Fruit fly (Drosophila melanogaster): ENCODE measurements around the gene CG1907.

Gene CG1907

DNA sequence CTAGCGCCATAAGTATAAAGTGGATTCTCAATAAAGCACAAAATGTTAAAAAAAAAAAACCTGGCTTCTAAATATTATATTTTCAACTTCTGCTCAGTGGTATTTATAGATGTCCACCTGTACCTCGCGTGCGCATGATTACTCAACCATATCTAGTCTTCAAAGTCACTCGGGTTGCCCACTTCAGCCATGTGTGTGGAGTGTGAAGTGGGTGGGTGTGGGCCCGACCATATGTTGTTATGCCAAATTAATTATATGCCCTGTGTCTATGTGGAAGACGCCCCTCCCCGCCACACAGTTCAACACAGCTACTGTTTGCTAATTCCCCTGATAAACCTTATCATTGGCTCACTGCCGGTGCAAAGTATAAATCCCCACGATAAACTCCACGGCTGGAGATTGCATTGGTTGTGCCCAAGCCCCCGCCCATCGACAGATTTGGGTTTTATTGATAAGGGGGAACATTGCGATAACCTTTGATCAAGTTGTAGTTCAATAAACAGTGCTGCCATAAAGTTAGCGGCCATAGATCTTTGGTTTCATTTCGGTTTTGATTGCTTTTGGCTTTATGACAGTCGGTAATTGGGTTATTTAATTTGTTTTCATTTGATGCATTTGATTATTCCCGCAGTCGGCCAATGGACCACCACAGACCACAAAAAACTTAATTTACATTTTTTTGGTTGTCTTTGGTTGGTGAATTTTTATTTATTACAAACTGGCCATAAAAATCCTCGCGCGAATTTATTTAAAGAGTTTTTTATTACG lies 2.0 kb downstream of the CG1907 start (continued):
- no peak for TF ChIP-seq CG8089 (GFP tag; optimal IDR thresholded peaks at IDR 0.05)
- TF ChIP-seq HmgD (GFP tag; optimal IDR thresholded peaks at IDR 0.05) = no peak
- no peak for TF ChIP-seq MBD-R2 (GFP tag; IDR thresholded peaks at IDR 0.05)
- peak; percentile 12 for TF ChIP-seq CG7839 (tag; optimal IDR thresholded peaks at IDR 0.05)
- no peak for TF ChIP-seq NC2β (GFP tag; optimal IDR thresholded peaks at IDR 0.05)
- no peak for TF ChIP-seq slp2 (GFP tag; optimal IDR thresholded peaks at IDR 0.05)
- peak; percentile 23 for TF ChIP-seq Nf-YC (tag; optimal IDR thresholded peaks at IDR 0.05)
- no peak for TF ChIP-seq psq (GFP tag; optimal IDR thresholded peaks at IDR 0.05)
- TF ChIP-seq CG7987 (GFP tag; optimal IDR thresholded peaks at IDR 0.05) = peak; percentile 13
- TF ChIP-seq MESR4 (GFP tag; optimal IDR thresholded peaks at IDR 0.05) = no peak
- no peak for TF ChIP-seq onecut (GFP tag; IDR thresholded peaks at IDR 0.05)
- TF ChIP-seq ap (GFP tag; IDR thresholded peaks at IDR 0.05) = no peak
- no peak for TF ChIP-seq NC2α (GFP tag; optimal IDR thresholded peaks at IDR 0.05)
- TF ChIP-seq Jarid2 (GFP tag; optimal IDR thresholded peaks at IDR 0.05) = no peak
- no peak for TF ChIP-seq CG17359 (tag; optimal IDR thresholded peaks at IDR 0.05)
- no peak for TF ChIP-seq CG8478 (optimal IDR thresholded peaks at IDR 0.05)
- TF ChIP-seq pfk (GFP tag; optimal IDR thresholded peaks at IDR 0.05) = no peak
- no peak for TF ChIP-seq dmrt11E (tag; optimal IDR thresholded peaks at IDR 0.05)
- TF ChIP-seq usp (GFP tag; optimal IDR thresholded peaks at IDR 0.05) = no peak
- TF ChIP-seq CG6813 (GFP tag; optimal IDR thresholded peaks at IDR 0.05) = no peak
- TF ChIP-seq insv (GFP tag; optimal IDR thresholded peaks at IDR 0.05) = no peak
- peak; percentile 74 for TF ChIP-seq Med (GFP tag)
- peak; percentile 50 for TF ChIP-seq Fer1 (GFP tag; optimal IDR thresholded peaks at IDR 0.05)
- TF ChIP-seq Dbx (GFP tag; IDR thresholded peaks at IDR 0.05) = 0 out of 3 replicates have a peak, but pooled peaks have one; percentile 20
- TF ChIP-seq sug (tag; optimal IDR thresholded peaks at IDR 0.05) = peak; percentile 71
- no peak for TF ChIP-seq nau (GFP tag; optimal IDR thresholded peaks at IDR 0.05)
- TF ChIP-seq CG16815 (GFP tag; optimal IDR thresholded peaks at IDR 0.05) = no peak
- TF ChIP-seq CG2678 (tag; optimal IDR thresholded peaks at IDR 0.05) = peak; percentile 23
- 0 out of 2 replicates have a peak, but pooled peaks have one; percentile 20 for TF ChIP-seq Lim3 (GFP tag; IDR thresholded peaks at IDR 0.05)
- TF ChIP-seq Six4 (GFP tag; optimal IDR thresholded peaks at IDR 0.05) = no peak
- TF ChIP-seq Camta (GFP tag; optimal IDR thresholded peaks at IDR 0.05) = no peak
- no peak for TF ChIP-seq CG11093 (GFP tag; IDR thresholded peaks at IDR 0.05)
- no peak for TF ChIP-seq CG2889 (GFP tag; IDR thresholded peaks at IDR 0.05)
- TF ChIP-seq oc (tag; optimal IDR thresholded peaks at IDR 0.05) = no peak
- no peak for TF ChIP-seq CG12155 (GFP tag; optimal IDR thresholded peaks at IDR 0.05)
- TF ChIP-seq pho (GFP tag; optimal IDR thresholded peaks at IDR 0.05) = no peak
- no peak for TF ChIP-seq sd (tag; optimal IDR thresholded peaks at IDR 0.05)
- peak; percentile 56 for TF ChIP-seq cwo (GFP tag; optimal IDR thresholded peaks at IDR 0.05)
- no peak for TF ChIP-seq ttk (GFP tag; IDR thresholded peaks at IDR 0.05)
- TF ChIP-seq ftz-f1 (GFP tag; optimal IDR thresholded peaks at IDR 0.05) = peak; percentile 19
- no peak for TF ChIP-seq CG10654 (GFP tag; optimal IDR thresholded peaks at IDR 0.05)
- no peak for TF ChIP-seq Bgb (GFP tag; IDR thresholded peaks at IDR 0.05; ENCODE audit: partially characterized antibody)
- TF ChIP-seq CG9797 (GFP tag; optimal IDR thresholded peaks at IDR 0.05) = no peak
- TF ChIP-seq lab (GFP tag; optimal IDR thresholded peaks at IDR 0.05) = peak; percentile 65
- no peak for TF ChIP-seq gsb (GFP tag; IDR thresholded peaks at IDR 0.05)
- no peak for TF ChIP-seq hb (GFP tag; IDR thresholded peaks at IDR 0.05; ENCODE audit: partially characterized antibody)
- no peak for TF ChIP-seq CG4328 (GFP tag; optimal IDR thresholded peaks at IDR 0.05)
- TF ChIP-seq Doc3 (GFP tag; IDR thresholded peaks at IDR 0.05; ENCODE audit: partially characterized antibody) = no peak
- TF ChIP-seq Hey (tag; optimal IDR thresholded peaks at IDR 0.05) = peak; percentile 71
- no peak for TF ChIP-seq so (GFP tag; IDR thresholded peaks at IDR 0.05)
